Worm (Caenorhabditis elegans): ENCODE data around the gene clc-11.

DNA sequence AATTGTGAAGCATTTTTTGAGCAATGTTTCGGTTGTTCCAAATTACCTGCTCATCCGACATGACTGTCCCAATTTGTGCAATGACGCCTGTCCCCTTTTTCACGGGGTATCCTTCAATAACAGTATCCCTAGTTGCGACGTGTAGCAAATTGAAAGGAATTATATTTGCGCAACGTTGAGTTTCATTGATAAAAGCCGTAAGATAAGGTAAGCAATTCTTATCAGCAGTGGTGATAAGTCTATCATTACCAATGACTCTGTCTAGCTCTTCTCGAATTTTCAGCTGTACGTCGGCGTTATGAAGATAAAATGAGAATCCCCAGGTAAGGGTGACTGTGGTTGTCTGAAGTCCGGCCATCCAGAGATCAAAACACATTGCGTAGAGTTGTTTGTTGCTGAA lies 34.7 kb upstream of the clc-11 start:
- TF ChIP-seq ama-1 (optimal IDR thresholded peaks at IDR 0.05) (no peak), aly-1 (tag; optimal IDR thresholded peaks at IDR 0.05) (no peak), B0310.2 (tag; optimal IDR thresholded peaks at IDR 0.05) (no peak), flt-1 (GFP tag; IDR thresholded peaks at IDR 0.05) (no peak), ceh-36 (tag; optimal IDR thresholded peaks at IDR 0.05) (no peak), hmbx-1 (tag; optimal IDR thresholded peaks at IDR 0.05) (no peak), F13C5.2 (tag; optimal IDR thresholded peaks at IDR 0.05) (no peak), tra-4 (tag; optimal IDR thresholded peaks at IDR 0.05) (no peak), ceh-13 (GFP tag; optimal IDR thresholded peaks at IDR 0.05) (no peak), tbx-37 (GFP tag; conservative IDR thresholded peaks at IDR 0.05) (no peak), hmg-4 (GFP tag; optimal IDR thresholded peaks at IDR 0.05) (no peak), pes-1 (GFP tag; IDR thresholded peaks at IDR 0.05) (no peak), sea-1 (GFP tag; conservative IDR thresholded peaks at IDR 0.05) (no peak)

All from whole organism, early embryonic.